Fruit fly (Drosophila melanogaster) S2 (cell line): ENCODE data around the gene Ac3.

Source experiments
- CG8478 ChIP-seq: fragments of >200 bp; optimal IDR thresholded peaks from 2 replicates; lab custom pipeline; 2018
- CTCF ChIP-seq, 2 experiments: fragments of >200 bp; optimal IDR thresholded peaks; 2 replicates each; lab custom pipeline; 2018

DNA sequence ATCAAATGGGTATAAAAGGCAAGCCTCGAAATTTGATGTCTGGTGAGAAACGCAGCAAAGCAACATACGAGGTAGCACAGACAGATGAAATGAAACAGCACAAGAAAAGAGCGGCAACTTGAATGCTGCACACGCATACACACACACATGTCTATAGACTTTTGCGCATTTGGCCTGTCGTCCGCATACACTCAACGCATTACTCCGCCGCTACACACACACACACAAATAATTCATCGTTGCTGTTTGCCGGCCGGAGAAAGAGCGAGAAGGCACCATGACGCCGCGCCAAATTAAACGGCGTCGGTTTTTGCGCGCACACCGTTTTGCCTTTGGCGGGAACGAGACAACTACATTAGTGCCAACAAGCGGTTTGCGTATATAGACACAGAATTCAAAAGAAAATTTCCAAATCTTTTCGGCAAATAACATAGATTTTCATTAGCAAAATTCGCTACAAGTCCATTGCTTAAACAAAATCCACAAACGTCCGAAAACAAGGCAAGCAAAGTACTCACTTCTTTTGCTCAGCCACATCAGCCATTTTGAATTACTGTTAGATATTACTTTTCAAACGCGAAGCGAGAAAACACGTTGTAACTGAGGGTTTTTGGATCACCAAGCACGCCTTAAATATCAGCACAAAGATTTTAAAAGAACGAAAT lies 3.1 kb upstream of the Ac3 start:
- peak; percentile 62 for TF ChIP-seq CG8478
- no peak for TF ChIP-seq CTCF (optimal IDR thresholded peaks at IDR 0.05; lab: Kevin White, UChicago)
